Worm (Caenorhabditis elegans): Measurements from ENCODE around the gene irld-48.

irld-48 gene

ce11 chrII:2997828-2998441 is 42.1 kb downstream of the irld-48 start:
- TF ChIP-seq duxl-1 (tag; optimal IDR thresholded peaks at IDR 0.05; ENCODE audit: poor library complexity) (peak; percentile 16), arid-1 (GFP tag; conservative IDR thresholded peaks at IDR 0.05) (no peak)

- TF ChIP-seq pqm-1 (tag; optimal IDR thresholded peaks at IDR 0.05) (no peak), rbr-2 (tag; optimal IDR thresholded peaks at IDR 0.05) (no peak), duxl-1 (tag; optimal IDR thresholded peaks at IDR 0.05; ENCODE audit: poor library complexity) (peak; percentile 38), set-16 (GFP tag; IDR thresholded peaks at IDR 0.05) (peak; percentile 67), dmd-8 (GFP tag; IDR thresholded peaks at IDR 0.05) (0 out of 2 replicates have a peak, but pooled peaks have one; percentile 4), Y48G9A.11 (GFP tag; IDR thresholded peaks at IDR 0.05) (no peak)
Observed at ce11 chrII:3000535-3001264, 44.8 kb downstream of the irld-48 start, which contains the start of gene lido-9. TSS of gene lido-9 (plus strand) at chrII:3000768.

- TF ChIP-seq dmd-9 (GFP tag; IDR thresholded peaks at IDR 0.05), result no peak
- TF ChIP-seq set-16 (GFP tag; IDR thresholded peaks at IDR 0.05), result no peak
- TF ChIP-seq nhr-102 (tag; optimal IDR thresholded peaks at IDR 0.05), result no peak
- no peak for TF ChIP-seq ceh-62 (tag; optimal IDR thresholded peaks at IDR 0.05)
- TF ChIP-seq zip-11 (GFP tag; IDR thresholded peaks at IDR 0.05), result no peak
- no peak for TF ChIP-seq ces-1 (GFP tag; optimal IDR thresholded peaks at IDR 0.05)
- TF ChIP-seq attf-4 (tag; optimal IDR thresholded peaks at IDR 0.05), result no peak
- TF ChIP-seq ZK337.2 (GFP tag; IDR thresholded peaks at IDR 0.05), result no peak
Observed at ce11 chrII:3002211-3002610, 46.3 kb downstream of the irld-48 start, which contains the start of gene lido-10. TSS of gene lido-10 (plus strand) at chrII:3002511.

- TF ChIP-seq unc-130 (GFP tag; optimal IDR thresholded peaks at IDR 0.05) (no peak), F10B5.3 (tag; optimal IDR thresholded peaks at IDR 0.05) (no peak), zfp-3 (GFP tag; conservative IDR thresholded peaks at IDR 0.05) (no peak), ama-1 (optimal IDR thresholded peaks at IDR 0.05) (no peak), tag-97 (GFP tag; IDR thresholded peaks at IDR 0.05) (no peak), F26F4.8 (GFP tag; conservative IDR thresholded peaks at IDR 0.05) (no peak), nhr-6 (tag; optimal IDR thresholded peaks at IDR 0.05) (no peak), pha-4 (GFP tag; IDR thresholded peaks at IDR 0.05) (no peak), pha-4 (tag; optimal IDR thresholded peaks at IDR 0.05) (no peak)
Observed at ce11 chrII:3003667-3004066, 47.8 kb downstream of the irld-48 start, which contains the start of gene lido-11. TSS of gene lido-11 (plus strand) at chrII:3003967.

- no peak for TF ChIP-seq madf-9 (GFP tag; conservative IDR thresholded peaks at IDR 0.05)
- TF ChIP-seq lin-39 (tag; optimal IDR thresholded peaks at IDR 0.05), result no peak
- no peak for TF ChIP-seq snpc-1.2 (GFP tag; IDR thresholded peaks at IDR 0.05)
- TF ChIP-seq attf-4 (tag; optimal IDR thresholded peaks at IDR 0.05), result no peak
Observed at ce11 chrII:3005499-3005898, 49.6 kb downstream of the irld-48 start, which contains the start of gene lido-12. TSS of gene lido-12 (plus strand) at chrII:3005799.

Measured in whole organism, L4 larva.